Fruit fly (Drosophila melanogaster): Measurements from ENCODE around the gene Top2.
A peak's percentile ranks its signal among the peaks of the same experiment; 100 is the strongest.

Gene Top2

dm6 chr2L:19411966-19412365 is 41.3 kb downstream of the Top2 start:
- peak; percentile 33 for TF ChIP-seq schlank (tag; optimal IDR thresholded peaks at IDR 0.05)
- TF ChIP-seq CG12769 (tag; optimal IDR thresholded peaks at IDR 0.05): peak; percentile 33
- peak; percentile 15 for TF ChIP-seq CG2120 (GFP tag; optimal IDR thresholded peaks at IDR 0.05)
- TF ChIP-seq Hmr (GFP tag; optimal IDR thresholded peaks at IDR 0.05): peak; percentile 49
- TF ChIP-seq fd3F (GFP tag; optimal IDR thresholded peaks at IDR 0.05): peak; percentile 30
- no peak for TF ChIP-seq Antp (GFP tag; optimal IDR thresholded peaks at IDR 0.05)
- TF ChIP-seq CG13894 (tag; optimal IDR thresholded peaks at IDR 0.05): no peak
- TF ChIP-seq dmrt11E (tag; optimal IDR thresholded peaks at IDR 0.05): no peak
- peak; percentile 1 for TF ChIP-seq PHDP (tag; optimal IDR thresholded peaks at IDR 0.05)
- TF ChIP-seq B-H2 (GFP tag; optimal IDR thresholded peaks at IDR 0.05): peak; percentile 21
- no peak for TF ChIP-seq Hand (GFP tag; optimal IDR thresholded peaks at IDR 0.05)
- TF ChIP-seq CG11398 (GFP tag; optimal IDR thresholded peaks at IDR 0.05): no peak
- no peak for TF ChIP-seq CG1832 (GFP tag; optimal IDR thresholded peaks at IDR 0.05)
- no peak for TF ChIP-seq Blimp-1 (GFP tag; optimal IDR thresholded peaks at IDR 0.05)
- TF ChIP-seq seq (GFP tag; IDR thresholded peaks at IDR 0.05): peak; percentile 12; the same call in 1 of the 2 replicates
- TF ChIP-seq sd (tag; optimal IDR thresholded peaks at IDR 0.05): peak; percentile 43
- no peak for TF ChIP-seq HLH54F (GFP tag; optimal IDR thresholded peaks at IDR 0.05)
- TF ChIP-seq al (GFP tag; IDR thresholded peaks at IDR 0.05): no peak
- no peak for TF ChIP-seq CG2116 (GFP tag; optimal IDR thresholded peaks at IDR 0.05)
- no peak for TF ChIP-seq peb (GFP tag; IDR thresholded peaks at IDR 0.05)
- TF ChIP-seq salm (tag; optimal IDR thresholded peaks at IDR 0.05): no peak
- no peak for TF ChIP-seq Optix (GFP tag; IDR thresholded peaks at IDR 0.05)
- TF ChIP-seq lab (GFP tag; optimal IDR thresholded peaks at IDR 0.05): peak; percentile 5
- TF ChIP-seq CG8478 (optimal IDR thresholded peaks at IDR 0.05): no peak
- peak; percentile 16; the same call in 1 of the 3 replicates for TF ChIP-seq CG7357 (GFP tag; IDR thresholded peaks at IDR 0.05)
- no peak for TF ChIP-seq CG11247 (GFP tag; IDR thresholded peaks at IDR 0.05)
- peak; percentile 39 for TF ChIP-seq Med (GFP tag)
- no peak for TF ChIP-seq CG8290 (GFP tag; optimal IDR thresholded peaks at IDR 0.05)
- peak in 1 of 2 experiments; percentile 75 for TF ChIP-seq CG8290 (tag; optimal IDR thresholded peaks at IDR 0.05)
- TF ChIP-seq z (GFP tag; IDR thresholded peaks at IDR 0.05): no peak
- no peak for TF ChIP-seq kay (GFP tag; optimal IDR thresholded peaks at IDR 0.05)

- TF ChIP-seq CG11247 (GFP tag; IDR thresholded peaks at IDR 0.05) (no peak), odd (GFP tag; optimal IDR thresholded peaks at IDR 0.05) (no peak), seq (GFP tag; IDR thresholded peaks at IDR 0.05) (0 out of 2 replicates have a peak, but pooled peaks have one; percentile 7), oc (tag; optimal IDR thresholded peaks at IDR 0.05) (no peak), CG11456 (GFP tag; IDR thresholded peaks at IDR 0.05) (0 out of 3 replicates have a peak, but pooled peaks have one; percentile 26), Oaz (GFP tag; IDR thresholded peaks at IDR 0.05) (no peak), abd-A (tag; optimal IDR thresholded peaks at IDR 0.05) (peak; percentile 37), CG32532 (GFP tag; IDR thresholded peaks at IDR 0.05) (no peak), amos (GFP tag; IDR thresholded peaks at IDR 0.05; ENCODE audit: partially characterized antibody) (no peak), stwl (tag; optimal IDR thresholded peaks at IDR 0.05) (no peak), HLH3B (GFP tag; IDR thresholded peaks at IDR 0.05) (no peak), Usf (GFP tag; optimal IDR thresholded peaks at IDR 0.05) (no peak), CG1603 (tag; optimal IDR thresholded peaks at IDR 0.05) (no peak), Dfd (GFP tag; optimal IDR thresholded peaks at IDR 0.05) (no peak), CG16863 (GFP tag; optimal IDR thresholded peaks at IDR 0.05) (no peak), pb (GFP tag; optimal IDR thresholded peaks at IDR 0.05) (no peak), Sox100B (GFP tag; optimal IDR thresholded peaks at IDR 0.05) (no peak), sr (GFP tag; IDR thresholded peaks at IDR 0.05) (peak; percentile 95), bbx (GFP tag; IDR thresholded peaks at IDR 0.05; ENCODE audit: partially characterized antibody) (no peak), btn (GFP tag; optimal IDR thresholded peaks at IDR 0.05) (no peak), CG43689 (GFP tag; IDR thresholded peaks at IDR 0.05) (no peak), CG4617 (GFP tag; optimal IDR thresholded peaks at IDR 0.05; ENCODE audit: borderline replicate concordance) (no peak), ewg (GFP tag; optimal IDR thresholded peaks at IDR 0.05) (no peak), CG6791 (GFP tag; IDR thresholded peaks at IDR 0.05; ENCODE audit: partially characterized antibody) (no peak)
Measured at dm6 chr2L:19406419-19406818, 46.9 kb downstream of the Top2 start.

Measured in whole organism, embryonic.